Fruit fly (Drosophila melanogaster) whole organism, embryonic: ENCODE data around the gene CG31817.

Source experiments
- BEAF-32 ChIP-seq: fragments of 200-800 bp; sonication (Bioruptor generic); optimal IDR thresholded peaks from 3 replicates; lab custom pipeline; 2017; ENCODE audit warnings: missing biosample characterization, missing genetic modification characterization, mild to moderate bottlenecking, moderate library complexity, missing genetic modification reagents
- CG10267 ChIP-seq: fragments of 200-800 bp; sonication (Bioruptor generic); optimal IDR thresholded peaks from 2 replicates; lab custom pipeline; 2018; ENCODE audit warnings: missing biosample characterization, mild to moderate bottlenecking, missing genetic modification characterization, moderate library complexity
- CG11504 ChIP-seq: fragments of 200-800 bp; sonication (Bioruptor generic); optimal IDR thresholded peaks from 3 replicates; lab custom pipeline; 2019; ENCODE audit warnings: missing biosample characterization, mild to moderate bottlenecking, missing genetic modification characterization, moderate library complexity
- CG12299 ChIP-seq: fragments of 200-800 bp; sonication (Bioruptor generic); optimal IDR thresholded peaks from 2 replicates; lab custom pipeline; 2018; ENCODE audit warnings: missing biosample characterization, mild to moderate bottlenecking, missing genetic modification characterization
- CG12659 ChIP-seq: fragments of 200-800 bp; sonication (Bioruptor generic); optimal IDR thresholded peaks from 3 replicates; lab custom pipeline; 2017; ENCODE audit warnings: mild to moderate bottlenecking, missing biosample characterization, missing genetic modification reagents, missing genetic modification characterization
- CG12769 ChIP-seq: fragments of 200-800 bp; sonication (Bioruptor generic); optimal IDR thresholded peaks from 2 replicates; lab custom pipeline; 2019; ENCODE audit warnings: missing biosample characterization, mild to moderate bottlenecking, missing genetic modification characterization, moderate library complexity
- CG13287 ChIP-seq: fragments of 200-800 bp; sonication (Bioruptor generic); IDR thresholded peaks from 2 replicates; pipeline ENCODE4 v1.3.6; 2022; ENCODE audit warnings: missing biosample characterization, missing genetic modification characterization; ENCODE audit not compliant: partially characterized antibody
- CG14710 ChIP-seq: fragments of 200-800 bp; sonication (Bioruptor generic); optimal IDR thresholded peaks from 3 replicates; lab custom pipeline; 2019; ENCODE audit warnings: missing biosample characterization, mild to moderate bottlenecking, missing genetic modification characterization, moderate library complexity
- CG17612 ChIP-seq: fragments of 200-800 bp; sonication (Bioruptor generic); IDR thresholded peaks from 2 replicates; pipeline ENCODE4 v1.3.6; 2022; ENCODE audit warnings: missing biosample characterization, missing genetic modification characterization
- CG2116 ChIP-seq: fragments of 200-800 bp; sonication (Bioruptor generic); optimal IDR thresholded peaks from 3 replicates; lab custom pipeline; 2018; ENCODE audit warnings: missing biosample characterization, mild to moderate bottlenecking, missing genetic modification characterization
- CG2712 ChIP-seq: fragments of 200-800 bp; optimal IDR thresholded peaks from 3 replicates; lab custom pipeline; 2019; ENCODE audit warnings: missing biosample characterization, mild to moderate bottlenecking, missing genetic modification characterization, moderate library complexity
- CG6254 ChIP-seq: fragments of 200-800 bp; sonication (Bioruptor generic); optimal IDR thresholded peaks from 3 replicates; lab custom pipeline; 2017; ENCODE audit warnings: mild to moderate bottlenecking, missing biosample characterization, missing genetic modification reagents, missing genetic modification characterization
- CG6791 ChIP-seq: fragments of 200-800 bp; sonication (Bioruptor generic); IDR thresholded peaks from 3 replicates; pipeline ENCODE4 v1.3.6; 2022; ENCODE audit warnings: missing biosample characterization, missing genetic modification characterization; ENCODE audit not compliant: partially characterized antibody
- CG7745 ChIP-seq: fragments of 200-800 bp; sonication (Bioruptor generic); optimal IDR thresholded peaks from 2 replicates; lab custom pipeline; 2018; ENCODE audit warnings: missing biosample characterization, mild to moderate bottlenecking, missing genetic modification characterization, moderate library complexity
- CG8924 ChIP-seq: fragments of 200-800 bp; optimal IDR thresholded peaks from 3 replicates; lab custom pipeline; 2019; ENCODE audit warnings: missing biosample characterization, mild to moderate bottlenecking, missing genetic modification characterization, moderate library complexity
- CG9817 ChIP-seq: fragments of 200-800 bp; sonication (Bioruptor generic); optimal IDR thresholded peaks from 2 replicates; lab custom pipeline; 2018; ENCODE audit warnings: missing biosample characterization, mild to moderate bottlenecking, missing genetic modification characterization, moderate library complexity
- Dref ChIP-seq: fragments of 200-800 bp; sonication (Bioruptor generic); IDR thresholded peaks from 2 replicates; pipeline ENCODE4 v1.3.6; 2022; ENCODE audit warnings: missing biosample characterization, missing genetic modification characterization
- Drgx ChIP-seq: fragments of 200-800 bp; sonication (Bioruptor generic); IDR thresholded peaks from 2 replicates; pipeline ENCODE4 v1.3.6; 2022; ENCODE audit warnings: missing biosample characterization, missing genetic modification characterization
- E2f2 ChIP-seq: fragments of 200-800 bp; sonication (Bioruptor generic); IDR thresholded peaks from 2 replicates; pipeline ENCODE4 v1.3.6; 2022; ENCODE audit warnings: missing biosample characterization, missing genetic modification characterization
- Fer3 ChIP-seq: fragments of 200-800 bp; sonication (Bioruptor generic); optimal IDR thresholded peaks from 2 replicates; lab custom pipeline; 2018; ENCODE audit warnings: missing biosample characterization, mild to moderate bottlenecking, missing genetic modification characterization, moderate library complexity
- Lhr ChIP-seq: fragments of 200-800 bp; sonication (Bioruptor generic); optimal IDR thresholded peaks from 3 replicates; lab custom pipeline; 2017; ENCODE audit warnings: mild to moderate bottlenecking, missing biosample characterization, missing genetic modification reagents, missing genetic modification characterization
- Med ChIP-seq: fragments of 200-800 bp; sonication (Bioruptor generic); peaks from one replicate; lab custom pipeline; 2016; ENCODE audit warnings: missing biosample characterization, missing genetic modification characterization, mild to moderate bottlenecking, inconsistent platforms, moderate library complexity
- Nf-YA ChIP-seq: fragments of 200-800 bp; sonication (Bioruptor generic); IDR thresholded peaks from 2 replicates; pipeline ENCODE4 v1.3.6; 2022; ENCODE audit warnings: missing biosample characterization, missing genetic modification characterization
- Opbp ChIP-seq: fragments of 200-800 bp; sonication (Bioruptor generic); IDR thresholded peaks from 3 replicates; pipeline ENCODE4 v1.3.6; 2022; ENCODE audit warnings: missing biosample characterization, missing genetic modification characterization; ENCODE audit not compliant: partially characterized antibody
- Pdp1 ChIP-seq, 2 experiments: fragments of 200-800 bp; sonication (Bioruptor generic); optimal IDR thresholded peaks; 3 replicates each; lab custom pipeline; 2016; ENCODE audit warnings: missing biosample characterization in 2 of 2, missing genetic modification characterization in 2 of 2, mild to moderate bottlenecking in 1 of 2, moderate library complexity in 1 of 2
- Rfx ChIP-seq: fragments of 200-800 bp; sonication (Bioruptor generic); IDR thresholded peaks from 2 replicates; pipeline ENCODE4 v1.3.6; 2022; ENCODE audit warnings: missing biosample characterization, missing genetic modification characterization
- Scr ChIP-seq: fragments of 200-800 bp; sonication (Bioruptor generic); IDR thresholded peaks from 2 replicates; pipeline ENCODE4 v1.3.6; 2022; ENCODE audit warnings: missing biosample characterization, missing genetic modification characterization; ENCODE audit not compliant: partially characterized antibody
- Six4 ChIP-seq: fragments of 200-800 bp; sonication (Bioruptor generic); optimal IDR thresholded peaks from 2 replicates; lab custom pipeline; 2016; ENCODE audit warnings: missing biosample characterization, missing genetic modification characterization
- Sox100B ChIP-seq: fragments of 200-800 bp; sonication (Bioruptor generic); optimal IDR thresholded peaks from 3 replicates; lab custom pipeline; 2018; ENCODE audit warnings: missing biosample characterization, mild to moderate bottlenecking, missing genetic modification characterization
- YL-1 ChIP-seq: fragments of 200-800 bp; sonication (Bioruptor generic); optimal IDR thresholded peaks from 3 replicates; lab custom pipeline; 2017; ENCODE audit warnings: missing biosample characterization, mild to moderate bottlenecking, missing genetic modification characterization
- abd-A ChIP-seq: fragments of 200-800 bp; sonication (Bioruptor generic); optimal IDR thresholded peaks from 3 replicates; lab custom pipeline; 2019; ENCODE audit warnings: missing biosample characterization, mild to moderate bottlenecking, missing genetic modification characterization, moderate library complexity
- amos ChIP-seq: fragments of 200-800 bp; sonication (Bioruptor generic); IDR thresholded peaks from 2 replicates; pipeline ENCODE4 v1.3.6; 2022; ENCODE audit warnings: missing biosample characterization, missing genetic modification characterization; ENCODE audit not compliant: partially characterized antibody
- bbx ChIP-seq: fragments of 200-800 bp; sonication (Bioruptor generic); IDR thresholded peaks from 2 replicates; pipeline ENCODE4 v1.3.6; 2022; ENCODE audit warnings: missing biosample characterization, missing genetic modification characterization; ENCODE audit not compliant: partially characterized antibody
- chn ChIP-seq: fragments of 200-800 bp; sonication (Bioruptor generic); optimal IDR thresholded peaks from 2 replicates; lab custom pipeline; 2016; ENCODE audit warnings: missing biosample characterization, missing genetic modification characterization
- eve ChIP-seq, 2 experiments: fragments of >200 bp; optimal IDR thresholded peaks; 2 replicates each; lab custom pipeline; 2017; ENCODE audit warnings: missing biosample characterization in 2 of 2, missing genetic modification characterization in 2 of 2
- fd102C ChIP-seq: fragments of 200-800 bp; sonication (Bioruptor generic); optimal IDR thresholded peaks from 2 replicates; lab custom pipeline; 2018; ENCODE audit warnings: missing biosample characterization, mild to moderate bottlenecking, missing genetic modification characterization, moderate library complexity
- grn ChIP-seq: fragments of 200-800 bp; sonication (Bioruptor generic); optimal IDR thresholded peaks from 3 replicates; lab custom pipeline; 2017; ENCODE audit warnings: missing biosample characterization, missing genetic modification characterization
- jigr1 ChIP-seq: fragments of 200-800 bp; sonication (Bioruptor generic); IDR thresholded peaks from 3 replicates; pipeline ENCODE4 v1.3.6; 2022; ENCODE audit warnings: missing biosample characterization, missing genetic modification characterization
- lbe ChIP-seq: fragments of 200-800 bp; sonication (Bioruptor generic); optimal IDR thresholded peaks from 2 replicates; lab custom pipeline; 2016; ENCODE audit warnings: missing biosample characterization, mild to moderate bottlenecking, missing genetic modification characterization
- mld ChIP-seq: fragments of 200-800 bp; sonication (Bioruptor generic); IDR thresholded peaks from 3 replicates; pipeline ENCODE4 v1.3.6; 2022; ENCODE audit warnings: missing biosample characterization, missing genetic modification characterization; ENCODE audit not compliant: partially characterized antibody
- psq ChIP-seq: fragments of 200-800 bp; sonication (Bioruptor generic); optimal IDR thresholded peaks from 2 replicates; lab custom pipeline; 2017; ENCODE audit warnings: missing biosample characterization, missing genetic modification characterization
- row ChIP-seq: fragments of 200-800 bp; sonication (Bioruptor generic); IDR thresholded peaks from 3 replicates; pipeline ENCODE4 v1.3.6; 2022; ENCODE audit warnings: missing biosample characterization, missing genetic modification characterization
- sc ChIP-seq, 3 experiments: fragments of >200 bp in 2 of 3; fragments of 200-800 bp in 1 of 3; sonication (Bioruptor generic) in 1 of 3; optimal IDR thresholded peaks; 2 replicates in 2 of 3; 3 replicates in 1 of 3; lab custom pipeline; 2017; ENCODE audit warnings: mild to moderate bottlenecking in 1 of 3, missing biosample characterization in 1 of 3, missing genetic modification characterization in 1 of 3, missing genetic modification reagents in 1 of 3
- slp2 ChIP-seq: fragments of 200-800 bp; sonication (Bioruptor generic); optimal IDR thresholded peaks from 2 replicates; lab custom pipeline; 2016; ENCODE audit warnings: missing biosample characterization, missing genetic modification characterization
- sr ChIP-seq: fragments of 200-800 bp; sonication (Bioruptor generic); IDR thresholded peaks from 3 replicates; pipeline ENCODE4 v1.3.6; 2022; ENCODE audit warnings: missing biosample characterization, missing genetic modification characterization
- vnd ChIP-seq: fragments of 200-800 bp; sonication (Bioruptor generic); IDR thresholded peaks from 3 replicates; pipeline ENCODE4 v1.3.6; 2022; ENCODE audit warnings: missing biosample characterization, missing genetic modification characterization; ENCODE audit not compliant: partially characterized antibody

CG31817 gene

dm6 chr2L:16356249-16357025, 18.8 kb upstream of the CG31817 start, which contains the start of gene CaBP1:
Gene CaBP1 (minus strand): TSS chr2L:16356735.
- peak; percentile 15 for TF ChIP-seq CG11504 (tag; lab: Kevin White, UChicago)
- TF ChIP-seq vnd (GFP tag; lab: Robert Waterston, UW) = peak; percentile 93
- no peak for TF ChIP-seq slp2 (GFP tag; lab: Kevin White, UChicago)
- peak; percentile 93; the same call in 2 of the 3 replicates for TF ChIP-seq Opbp (GFP tag; lab: Robert Waterston, UW)
- TF ChIP-seq CG6254 (GFP tag; lab: Kevin White, UChicago) = no peak
- peak; percentile 89 for TF ChIP-seq CG6791 (GFP tag; lab: Robert Waterston, UW)
- peak; percentile 8 for TF ChIP-seq CG12769 (tag; lab: Kevin White, UChicago)
- peak; percentile 99 for TF ChIP-seq CG13287 (GFP tag; lab: Robert Waterston, UW)
- TF ChIP-seq Pdp1 (GFP tag; optimal IDR thresholded peaks at IDR 0.05; lab: Kevin White, UChicago) = peak in 1 of 2 experiments; percentile 25
- no peak for TF ChIP-seq sc (optimal IDR thresholded peaks at IDR 0.05; lab: Kevin White, UChicago)
- no peak for TF ChIP-seq sc (GFP tag; optimal IDR thresholded peaks at IDR 0.05; lab: Kevin White, UChicago)
- TF ChIP-seq CG12659 (GFP tag; lab: Kevin White, UChicago) = peak; percentile 50
- peak; percentile 42 for TF ChIP-seq Lhr (GFP tag; lab: Kevin White, UChicago)
- no peak for TF ChIP-seq Fer3 (tag; lab: Kevin White, UChicago)
- TF ChIP-seq bbx (GFP tag; lab: Robert Waterston, UW) = peak; percentile 87
- TF ChIP-seq lbe (GFP tag; lab: Kevin White, UChicago) = peak; percentile 21
- TF ChIP-seq sr (GFP tag; lab: Robert Waterston, UW) = peak; percentile 97
- no peak for TF ChIP-seq Six4 (GFP tag; lab: Kevin White, UChicago)
- no peak for TF ChIP-seq Drgx (GFP tag; lab: Robert Waterston, UW)
- peak; percentile 74 for TF ChIP-seq Dref
- no peak for TF ChIP-seq CG7745 (tag; lab: Kevin White, UChicago)
- peak; percentile 80 for TF ChIP-seq CG2116
- TF ChIP-seq jigr1 (GFP tag; lab: Robert Waterston, UW) = no peak
- no peak for TF ChIP-seq CG9817 (tag; lab: Kevin White, UChicago)
- no peak for TF ChIP-seq Nf-YA (GFP tag; lab: Robert Waterston, UW)
- no peak for TF ChIP-seq psq (GFP tag; lab: Kevin White, UChicago)
- peak; percentile 76; the same call in 2 of the 3 replicates for TF ChIP-seq mld
- TF ChIP-seq BEAF-32 (GFP tag; lab: Kevin White, UChicago) = peak; percentile 94
- TF ChIP-seq CG10267 (tag; lab: Kevin White, UChicago) = peak; percentile 87
- no peak for TF ChIP-seq chn
- peak; percentile 36; the same call in 1 of the 2 replicates for TF ChIP-seq Rfx
- TF ChIP-seq Sox100B = no peak
- TF ChIP-seq eve (GFP tag; optimal IDR thresholded peaks at IDR 0.05; lab: Kevin White, UChicago) = peak in 1 of 2 experiments; percentile 70
- TF ChIP-seq YL-1 (GFP tag; lab: Kevin White, UChicago) = peak; percentile 67
- peak; percentile 54 for TF ChIP-seq CG8924 (tag; lab: Kevin White, UChicago)
- TF ChIP-seq abd-A = peak; percentile 21
- 0 out of 3 replicates have a peak, but pooled peaks have one; percentile 26 for TF ChIP-seq row (GFP tag; lab: Robert Waterston, UW)
- TF ChIP-seq fd102C (GFP tag; lab: Kevin White, UChicago) = no peak
- peak; percentile 71 for TF ChIP-seq Med (GFP tag; lab: Kevin White, UChicago)
- no peak for TF ChIP-seq CG17612
- TF ChIP-seq CG12299 = peak; percentile 8
- peak; percentile 59 for TF ChIP-seq CG14710 (tag; lab: Kevin White, UChicago)
- peak; percentile 93 for TF ChIP-seq E2f2 (GFP tag; lab: Robert Waterston, UW)
- peak; percentile 5 for TF ChIP-seq CG2712 (tag; lab: Kevin White, UChicago)
- peak; percentile 98 for TF ChIP-seq Scr (GFP tag; lab: Robert Waterston, UW)
- peak; percentile 93 for TF ChIP-seq amos
- TF ChIP-seq grn = no peak
